Fruit fly (Drosophila melanogaster) Kc167 (cell line): ENCODE data around the gene mon2.

ENCODE experiments used
- Myc ChIP-seq: fragments of >200 bp; optimal IDR thresholded peaks from 2 replicates; lab custom pipeline; 2017; ENCODE audit warnings: missing external identifiers
- Sin3A ChIP-seq: fragments of >200 bp; optimal IDR thresholded peaks from 2 replicates; lab custom pipeline; 2018; ENCODE audit warnings: missing external identifiers
- h ChIP-seq: fragments of >200 bp; optimal IDR thresholded peaks from 3 replicates; lab custom pipeline; 2018; ENCODE audit warnings: missing external identifiers
- insv ChIP-seq: fragments of >200 bp; optimal IDR thresholded peaks from 3 replicates; lab custom pipeline; 2018; ENCODE audit warnings: missing external identifiers
- psq ChIP-seq: fragments of >200 bp; optimal IDR thresholded peaks from 2 replicates; lab custom pipeline; 2017; ENCODE audit warnings: missing external identifiers
- ttk ChIP-seq: sonication (Bioruptor generic); optimal IDR thresholded peaks from 2 replicates; lab custom pipeline; 2017; ENCODE audit warnings: missing external identifiers

The mon2 gene

dm6 chr2L:8156682-8157081 is 32.9 kb upstream of the mon2 start:
- TF ChIP-seq ttk (no peak), psq (lab: Kevin White, UChicago) (no peak), Sin3A (lab: Kevin White, UChicago) (no peak), insv (no peak), h (lab: Kevin White, UChicago) (no peak)

- TF ChIP-seq h (lab: Kevin White, UChicago) = no peak
- TF ChIP-seq Myc = no peak
- TF ChIP-seq Sin3A (lab: Kevin White, UChicago) = no peak
- no peak for TF ChIP-seq psq (lab: Kevin White, UChicago)
- TF ChIP-seq insv = no peak
- no peak for TF ChIP-seq ttk
These were observed 24.8 kb upstream of the mon2 start for dm6 chr2L:8148514-8149085.

DNA sequence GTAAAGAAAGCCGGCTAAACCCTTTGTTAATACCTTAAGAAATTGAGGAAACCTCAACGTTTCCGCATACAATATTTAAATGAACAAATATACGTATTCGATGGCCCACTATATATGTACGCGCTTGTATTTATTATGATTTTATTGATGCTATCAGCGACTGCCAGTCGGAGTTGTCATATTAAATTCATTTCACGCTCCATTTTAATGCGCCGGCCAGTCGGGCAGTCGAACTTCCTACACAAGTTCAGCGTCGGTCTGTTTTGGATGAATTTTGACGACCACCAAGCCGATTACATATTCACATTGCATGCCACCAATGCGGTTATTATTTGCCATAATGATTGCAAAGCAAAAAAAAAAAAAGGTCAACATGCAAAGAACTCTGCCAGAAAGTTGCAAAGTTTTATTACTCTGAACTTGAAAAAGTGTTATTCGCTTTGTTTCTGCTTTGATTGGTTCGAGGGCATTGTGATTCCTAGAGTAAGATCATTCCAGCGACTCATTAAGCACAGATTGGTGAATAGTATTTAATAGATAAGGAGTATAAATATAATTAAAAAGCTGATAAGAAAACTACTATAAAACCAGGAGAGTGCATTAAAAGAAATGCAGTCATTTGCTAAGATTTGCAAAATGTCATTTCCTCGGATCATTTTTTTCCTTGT is 23.3 kb upstream of the mon2 start, which contains the start of gene CG31606:
Gene CG31606 (plus strand): TSS at position 618 of the 668 bp plus-strand sequence.
- TF ChIP-seq Sin3A (lab: Kevin White, UChicago) = no peak
- no peak for TF ChIP-seq psq (lab: Kevin White, UChicago)
- no peak for TF ChIP-seq ttk
- no peak for TF ChIP-seq h (lab: Kevin White, UChicago)
- no peak for TF ChIP-seq insv
- TF ChIP-seq Myc = no peak

dm6 chr2L:8145067-8145808 is 21.4 kb upstream of the mon2 start, which contains the start of the genes CG42763 and CG43394:
Gene CG42763, minus strand, starts transcription at chr2L:8145107.
Gene CG43394, plus strand, starts transcription at chr2L:8145758.
- TF ChIP-seq psq (lab: Kevin White, UChicago) = no peak
- no peak for TF ChIP-seq Sin3A (lab: Kevin White, UChicago)
- no peak for TF ChIP-seq insv
- no peak for TF ChIP-seq Myc
- TF ChIP-seq h (lab: Kevin White, UChicago) = no peak
- no peak for TF ChIP-seq ttk

DNA sequence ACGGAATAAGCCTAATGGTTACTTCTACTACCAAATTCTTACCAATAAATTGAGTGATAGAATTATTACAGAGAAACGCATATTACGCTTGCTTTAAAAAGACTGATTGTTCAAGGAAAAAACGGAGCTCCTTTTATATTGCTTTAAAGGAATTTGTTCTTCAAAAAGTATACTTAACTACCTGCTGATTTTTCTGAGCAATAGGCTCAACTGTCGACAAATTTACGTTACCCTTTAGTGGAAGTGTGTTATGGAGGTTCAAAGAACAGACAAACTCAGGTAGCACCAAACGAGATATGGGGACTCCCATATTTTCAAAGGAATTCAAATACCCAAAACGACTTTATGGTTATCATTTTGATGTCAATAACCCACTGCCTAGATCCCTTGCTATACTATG is 20.1 kb upstream of the mon2 start, which contains the start of gene CG42762:
Gene CG42762 (minus strand): TSS at position 101 of the 400 bp plus-strand sequence.
- no peak for TF ChIP-seq Sin3A (lab: Kevin White, UChicago)
- TF ChIP-seq psq (lab: Kevin White, UChicago) = no peak
- TF ChIP-seq insv = no peak
- TF ChIP-seq h (lab: Kevin White, UChicago) = no peak
- TF ChIP-seq ttk = no peak
- no peak for TF ChIP-seq Myc

DNA sequence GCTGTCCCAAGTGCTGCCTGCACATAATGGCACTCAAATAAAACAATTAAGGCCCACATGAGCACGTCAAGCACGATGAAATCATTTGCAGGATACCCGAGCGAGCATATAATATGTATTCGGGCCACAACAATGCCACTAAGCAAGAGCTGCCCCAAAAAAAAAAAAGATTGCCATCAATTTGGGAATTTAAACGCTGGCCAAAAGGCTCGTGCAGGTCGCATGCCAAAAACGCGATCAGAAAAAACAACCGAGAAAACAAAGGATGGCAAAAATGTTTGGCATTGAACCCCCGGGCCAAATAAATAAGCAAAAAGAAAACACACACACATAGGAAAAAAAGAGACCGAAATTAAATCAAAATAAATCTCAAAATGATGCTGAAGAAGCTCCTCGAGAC is 18.9 kb upstream of the mon2 start:
- TF ChIP-seq Myc = no peak
- TF ChIP-seq psq (lab: Kevin White, UChicago) = no peak
- TF ChIP-seq ttk = no peak
- TF ChIP-seq insv = no peak
- TF ChIP-seq h (lab: Kevin White, UChicago) = no peak
- TF ChIP-seq Sin3A (lab: Kevin White, UChicago) = no peak

DNA sequence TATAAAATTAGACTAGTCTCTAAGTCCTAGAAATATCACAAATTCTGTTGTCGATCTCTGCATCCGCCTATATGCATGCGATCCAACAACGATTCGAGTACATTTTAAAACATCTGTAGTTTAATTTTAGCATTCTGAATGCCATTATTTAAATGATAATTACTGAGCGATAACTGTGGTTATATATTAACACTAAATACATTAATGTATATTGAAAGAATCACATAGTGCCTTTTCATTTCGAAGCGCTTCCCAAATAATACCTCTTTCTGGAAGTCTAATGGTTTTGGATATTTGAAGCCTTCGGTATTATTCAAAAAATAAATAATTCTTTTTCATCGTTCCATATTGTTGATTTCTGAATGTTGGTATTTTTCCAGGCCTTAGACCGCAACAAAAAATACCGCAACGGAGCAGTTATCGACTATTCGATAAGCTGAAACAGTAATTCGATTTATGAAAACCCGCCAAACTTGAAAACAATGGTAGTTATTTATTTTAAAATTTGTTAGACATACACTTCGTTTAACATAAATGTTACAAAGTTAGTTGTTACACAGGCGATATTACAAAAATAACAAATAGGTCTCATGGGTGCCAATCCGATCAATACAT is 10.1 kb upstream of the mon2 start:
- TF ChIP-seq psq (lab: Kevin White, UChicago) (no peak), h (lab: Kevin White, UChicago) (no peak)

- no peak for TF ChIP-seq psq (lab: Kevin White, UChicago)
- no peak for TF ChIP-seq insv
- no peak for TF ChIP-seq Myc
These were observed 6.9 kb upstream of the mon2 start for dm6 chr2L:8130729-8131128.

DNA sequence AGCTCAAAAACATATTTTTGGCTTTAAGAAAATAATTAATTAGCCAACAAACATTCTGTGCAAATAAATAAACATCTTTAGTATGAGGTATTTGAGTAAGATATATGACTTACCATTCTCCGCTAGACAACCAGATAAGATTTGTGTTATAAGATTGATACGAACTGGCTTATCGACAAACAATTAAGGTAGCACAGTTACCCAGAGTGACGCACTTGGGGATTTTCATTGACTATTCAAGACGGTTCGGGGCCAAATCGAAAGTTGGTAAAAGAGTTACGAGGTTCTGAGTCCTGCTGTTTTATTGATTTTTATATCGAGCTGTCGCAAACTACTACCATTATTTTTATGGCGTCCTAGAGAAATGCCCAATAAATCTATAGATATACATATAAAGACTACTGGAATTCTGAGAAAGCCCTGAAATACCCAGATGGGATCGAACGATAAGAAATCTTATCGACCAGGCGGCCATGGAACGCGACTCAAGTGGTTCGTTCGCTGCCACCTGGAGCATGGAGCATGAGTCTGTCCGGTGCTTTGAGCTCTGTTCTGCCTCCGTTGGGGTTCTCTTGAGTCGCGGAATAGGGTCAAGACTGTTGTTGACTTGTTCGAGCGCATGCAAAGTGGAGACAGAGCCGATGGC is 6.3 kb upstream of the mon2 start:
- TF ChIP-seq ttk (no peak), psq (lab: Kevin White, UChicago) (no peak), h (lab: Kevin White, UChicago) (no peak)

dm6 chr2L:8128911-8129310 is 5.1 kb upstream of the mon2 start:
- TF ChIP-seq h (lab: Kevin White, UChicago) (no peak), psq (lab: Kevin White, UChicago) (no peak), insv (no peak), Myc (no peak), ttk (no peak), Sin3A (lab: Kevin White, UChicago) (no peak)

dm6 chr2L:8126849-8127602 is 3.2 kb upstream of the mon2 start, which contains the start of the genes CG12375 and CG8668:
Gene CG12375, minus strand, starts transcription at chr2L:8126890.
Gene CG8668, plus strand, starts transcription at chr2L:8127001.
- no peak for TF ChIP-seq ttk
- TF ChIP-seq Myc = no peak
- no peak for TF ChIP-seq insv
- no peak for TF ChIP-seq Sin3A (lab: Kevin White, UChicago)
- TF ChIP-seq psq (lab: Kevin White, UChicago) = no peak
- TF ChIP-seq h (lab: Kevin White, UChicago) = no peak
